Worm (Caenorhabditis elegans) whole organism, mixed stage, embryonic: ENCODE measurements around the gene slc-25A29.

Source experiments
- ces-1 ChIP-seq: fragments of 150-350 bp; optimal IDR thresholded peaks from 2 replicates; lab custom pipeline; 2014; ENCODE audit warnings: missing biosample characterization, missing genetic modification reagents, missing genetic modification characterization
- elt-3 ChIP-seq: fragments of 150-350 bp; optimal IDR thresholded peaks from 2 replicates; lab custom pipeline; 2014; ENCODE audit warnings: missing biosample characterization, missing genetic modification characterization
- lin-13 ChIP-seq: fragments of 150-350 bp; optimal IDR thresholded peaks from 2 replicates; lab custom pipeline; 2014; ENCODE audit warnings: missing biosample characterization, missing genetic modification characterization
- lsy-2 ChIP-seq: fragments of 150-350 bp; optimal IDR thresholded peaks from 2 replicates; lab custom pipeline; 2014; ENCODE audit warnings: missing biosample characterization, missing genetic modification characterization
- mep-1 ChIP-seq: fragments of 150-350 bp; optimal IDR thresholded peaks from 2 replicates; lab custom pipeline; 2017; ENCODE audit warnings: missing biosample characterization, missing genetic modification reagents, missing genetic modification characterization, inconsistent platforms
- nhr-12 ChIP-seq: fragments of 150-350 bp; optimal IDR thresholded peaks from 2 replicates; lab custom pipeline; 2014; ENCODE audit warnings: missing biosample characterization, missing genetic modification characterization
- pha-4 ChIP-seq: fragments of 150-350 bp; optimal IDR thresholded peaks from 2 replicates; lab custom pipeline; 2018; ENCODE audit warnings: missing biosample characterization, missing genetic modification reagents, missing genetic modification characterization

DNA sequence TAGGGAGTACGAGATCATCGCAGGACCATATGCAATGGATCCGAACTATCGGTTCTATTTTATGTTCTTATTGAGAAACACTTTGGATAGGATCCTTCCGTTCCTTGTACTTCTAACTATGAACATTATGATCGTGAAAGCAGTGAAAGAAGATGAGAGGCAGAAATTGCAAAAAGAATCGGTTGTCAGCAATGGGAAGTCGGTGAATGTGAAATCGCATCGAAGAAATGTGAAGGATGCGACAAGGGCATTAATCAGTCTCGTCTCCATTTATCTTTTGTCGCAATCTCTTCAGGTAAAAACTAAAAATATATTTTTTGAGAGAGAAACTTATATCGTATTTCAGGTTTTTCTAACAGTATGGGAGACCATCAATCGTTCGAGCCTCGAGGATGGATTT lies 24.9 kb upstream of the slc-25A29 start:
- TF ChIP-seq nhr-12 (tag; lab: Kevin White, UChicago) (no peak), mep-1 (no peak), elt-3 (tag; lab: Kevin White, UChicago) (no peak), lsy-2 (tag; lab: Kevin White, UChicago) (no peak), ces-1 (no peak), lin-13 (no peak), pha-4 (tag; lab: Kevin White, UChicago) (no peak)
